Worm (Caenorhabditis elegans): ENCODE results near the gene F17C11.4.

F17C11.4 gene

DNA sequence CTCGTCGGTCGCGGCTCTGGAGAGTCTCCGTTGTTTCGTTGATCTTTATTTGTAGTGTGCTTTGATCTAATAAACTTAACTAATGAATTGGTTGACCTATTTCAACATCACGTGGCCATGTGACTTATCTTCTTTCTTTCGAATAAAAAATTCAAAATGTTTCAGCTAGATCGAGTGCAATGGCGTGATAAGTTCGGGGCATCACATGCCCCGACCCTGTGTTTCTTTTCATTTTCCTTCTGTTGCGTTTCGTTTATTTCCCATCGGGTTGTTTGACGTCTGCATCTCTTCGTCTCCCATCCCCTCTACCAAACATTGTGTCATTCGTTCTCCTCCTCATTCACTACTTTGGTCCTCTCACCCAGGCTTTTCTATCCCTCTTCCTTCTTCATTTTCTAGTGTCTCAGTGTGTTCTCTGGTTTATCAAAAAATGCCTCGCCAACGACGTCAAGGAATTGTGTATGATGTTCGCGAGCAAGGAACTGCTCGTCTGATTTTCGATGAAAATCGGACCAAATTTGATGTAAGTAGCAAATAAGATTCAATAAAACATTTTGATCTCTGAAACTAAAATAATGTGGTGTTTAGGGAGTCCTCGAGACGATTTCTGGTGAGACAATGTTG, at the start of gene F17C11.4:
TSS of gene F17C11.4 (plus strand) at position 206 of the 624 bp plus-strand sequence.
- TF ChIP-seq unc-62 (GFP tag; optimal IDR thresholded peaks at IDR 0.05): no peak

- TF ChIP-seq unc-62 (GFP tag; optimal IDR thresholded peaks at IDR 0.05): no peak
Measured at ce11 chrV:10902682-10903081, 49.0 kb upstream of the F17C11.4 start, which contains the start of gene F32D8.8. F32D8.8 (minus strand) TSS chrV:10902782.

- no peak for TF ChIP-seq unc-62 (GFP tag; optimal IDR thresholded peaks at IDR 0.05)
Measured at ce11 chrV:10903748-10904147, 47.9 kb upstream of the F17C11.4 start, which contains the start of gene F32D8.15. F32D8.15 (plus strand) TSS chrV:10904048.

- TF ChIP-seq unc-62 (GFP tag; optimal IDR thresholded peaks at IDR 0.05): no peak
Measured at ce11 chrV:10904795-10905194, 46.9 kb upstream of the F17C11.4 start.

ce11 chrV:10909071-10909470, 42.6 kb upstream of the F17C11.4 start, which contains the start of gene zzz-1:
zzz-1 (minus strand) TSS chrV:10909171.
- no peak for TF ChIP-seq unc-62 (GFP tag; optimal IDR thresholded peaks at IDR 0.05)

DNA sequence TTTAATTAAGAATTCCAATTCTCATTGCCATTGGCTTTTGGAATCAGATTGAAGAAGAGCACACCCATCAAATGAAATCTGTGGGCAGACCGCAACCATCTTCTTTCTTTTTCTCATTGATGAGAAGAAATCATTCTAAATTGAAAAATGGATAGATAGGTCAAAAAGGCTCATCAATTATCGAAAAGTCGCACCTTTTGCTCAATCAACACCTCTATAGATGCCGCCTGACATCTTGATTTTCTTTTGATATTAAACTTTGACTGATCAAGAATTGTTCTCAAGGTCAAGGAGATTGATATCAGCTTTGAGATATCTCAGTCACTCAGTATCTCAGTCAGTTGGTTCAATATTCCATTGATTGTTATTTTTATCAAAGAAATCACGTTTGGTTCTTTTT, 41.7 kb upstream of the F17C11.4 start:
- TF ChIP-seq unc-62 (GFP tag; optimal IDR thresholded peaks at IDR 0.05): no peak

ce11 chrV:10915922-10916321, 35.7 kb upstream of the F17C11.4 start:
- no peak for TF ChIP-seq unc-62 (GFP tag; optimal IDR thresholded peaks at IDR 0.05)

ce11 chrV:10918373-10918772, 33.3 kb upstream of the F17C11.4 start, which contains the start of gene F58B4.2:
F58B4.2 (minus strand) TSS chrV:10918473.
- TF ChIP-seq unc-62 (GFP tag; optimal IDR thresholded peaks at IDR 0.05): no peak

- TF ChIP-seq unc-62 (GFP tag; optimal IDR thresholded peaks at IDR 0.05): no peak
Measured at ce11 chrV:10921747-10922146, 29.9 kb upstream of the F17C11.4 start, which contains the start of gene nas-31. nas-31 (minus strand) TSS chrV:10921847.

DNA sequence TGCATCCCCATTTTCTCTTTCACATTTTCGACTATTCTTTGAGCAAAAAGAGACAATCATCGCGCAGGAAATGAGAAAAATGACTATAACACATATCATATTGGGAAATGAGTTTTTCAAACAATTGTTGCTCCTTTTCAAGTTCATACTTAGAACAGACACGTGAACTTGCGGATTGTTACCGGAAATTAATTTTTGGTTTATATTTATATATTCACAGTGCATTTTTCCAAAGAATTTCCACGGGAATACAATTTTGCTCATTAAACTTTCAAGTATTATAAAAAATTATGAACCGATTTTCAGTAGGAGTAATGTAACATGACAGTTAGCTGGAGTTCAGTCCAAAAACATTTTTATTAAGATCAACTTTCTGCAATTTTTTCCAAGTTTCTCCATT, 28.4 kb upstream of the F17C11.4 start, which contains the start of gene F58B4.7:
TSS of gene F58B4.7 (minus strand) at position 101 of the 400 bp plus-strand sequence.
- TF ChIP-seq unc-62 (GFP tag; optimal IDR thresholded peaks at IDR 0.05): no peak

- no peak for TF ChIP-seq unc-62 (GFP tag; optimal IDR thresholded peaks at IDR 0.05)
Measured at ce11 chrV:10924731-10925130, 26.9 kb upstream of the F17C11.4 start, which contains the start of gene F58B4.6. F58B4.6 (plus strand) TSS chrV:10925031.

- TF ChIP-seq unc-62 (GFP tag; optimal IDR thresholded peaks at IDR 0.05): no peak
Measured at ce11 chrV:10925658-10926057, 26.0 kb upstream of the F17C11.4 start.

ce11 chrV:10929511-10929910, 22.1 kb upstream of the F17C11.4 start, which contains the start of gene F58B4.3:
F58B4.3 (plus strand) TSS chrV:10929811.
- TF ChIP-seq unc-62 (GFP tag; optimal IDR thresholded peaks at IDR 0.05): no peak

ce11 chrV:10931189-10931588, 20.5 kb upstream of the F17C11.4 start, which contains the start of gene scvp-1:
scvp-1 (minus strand) TSS chrV:10931289.
- TF ChIP-seq unc-62 (GFP tag; optimal IDR thresholded peaks at IDR 0.05): no peak

DNA sequence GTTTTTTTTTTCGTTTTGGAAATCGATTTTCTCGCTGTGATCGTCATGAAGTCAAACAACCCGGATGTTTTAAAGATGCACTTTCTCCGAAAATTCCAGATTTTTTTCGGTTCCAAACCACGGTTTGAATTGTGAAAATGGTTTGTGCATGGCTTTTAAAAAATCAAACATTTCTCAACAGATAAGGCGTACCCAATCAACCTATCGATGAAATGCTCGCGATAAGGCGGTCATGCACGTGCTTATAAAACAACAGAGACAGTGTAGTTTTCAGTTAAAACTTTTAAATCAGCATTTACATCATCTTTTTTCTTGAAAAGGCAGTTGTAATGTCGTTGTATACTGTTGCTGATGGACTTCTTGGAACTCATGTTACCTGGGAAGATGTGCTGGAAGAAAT, 19.2 kb upstream of the F17C11.4 start, which contains the start of gene F58B4.5:
TSS of gene F58B4.5 (plus strand) at position 283 of the 400 bp plus-strand sequence.
- TF ChIP-seq unc-62 (GFP tag; optimal IDR thresholded peaks at IDR 0.05): no peak

DNA sequence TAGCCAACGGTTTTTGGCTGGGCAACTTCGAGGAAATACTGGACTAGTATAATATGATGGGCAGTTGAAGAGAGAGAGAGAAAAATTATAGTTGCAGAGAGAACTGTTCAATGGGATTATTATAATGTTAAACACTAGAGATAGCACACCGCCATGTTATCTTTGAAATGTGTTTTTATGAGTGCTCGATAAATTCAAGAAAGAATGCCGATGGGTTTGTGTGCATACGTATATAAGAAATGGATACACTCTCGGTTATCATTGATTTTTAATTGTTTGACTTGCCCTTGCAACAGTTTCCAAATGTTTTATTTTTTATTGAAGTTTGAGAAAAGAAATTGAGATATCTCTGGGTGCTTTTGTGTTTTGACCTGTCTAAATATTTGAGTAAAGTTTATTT, 15.0 kb upstream of the F17C11.4 start, which contains the start of gene F17C11.12:
TSS of gene F17C11.12 (minus strand) at position 240 of the 400 bp plus-strand sequence.
- TF ChIP-seq unc-62 (GFP tag; optimal IDR thresholded peaks at IDR 0.05): no peak

DNA sequence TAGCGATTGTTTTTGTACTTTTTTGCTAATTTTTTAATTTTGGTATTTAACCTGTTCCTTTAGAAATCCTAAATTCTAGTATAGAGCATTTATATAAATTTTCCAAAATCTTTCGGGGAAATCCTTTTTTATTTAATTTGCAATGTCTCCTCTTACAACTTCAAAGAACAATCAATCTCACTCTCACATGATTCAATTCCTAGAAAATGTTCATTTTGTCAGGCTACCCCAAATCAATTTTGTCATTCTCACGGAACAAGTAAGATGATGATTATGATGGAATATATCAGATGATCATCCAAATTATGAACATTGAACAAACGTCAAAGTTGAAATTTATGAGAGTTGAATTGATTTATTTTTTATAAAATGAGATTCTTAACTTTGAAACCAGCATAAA, 14.4 kb upstream of the F17C11.4 start:
- TF ChIP-seq unc-62 (GFP tag; optimal IDR thresholded peaks at IDR 0.05): no peak

Measured in whole organism, dauer.